Worm (Caenorhabditis elegans): ENCODE data around the gene F13A7.11.

F13A7.11 gene

ce11 chrV:16395131-16395530, at the start of gene F13A7.11:
Gene F13A7.11, minus strand, starts transcription at chrV:16395304.
- no peak for TF ChIP-seq unc-62 (GFP tag; optimal IDR thresholded peaks at IDR 0.05)

DNA sequence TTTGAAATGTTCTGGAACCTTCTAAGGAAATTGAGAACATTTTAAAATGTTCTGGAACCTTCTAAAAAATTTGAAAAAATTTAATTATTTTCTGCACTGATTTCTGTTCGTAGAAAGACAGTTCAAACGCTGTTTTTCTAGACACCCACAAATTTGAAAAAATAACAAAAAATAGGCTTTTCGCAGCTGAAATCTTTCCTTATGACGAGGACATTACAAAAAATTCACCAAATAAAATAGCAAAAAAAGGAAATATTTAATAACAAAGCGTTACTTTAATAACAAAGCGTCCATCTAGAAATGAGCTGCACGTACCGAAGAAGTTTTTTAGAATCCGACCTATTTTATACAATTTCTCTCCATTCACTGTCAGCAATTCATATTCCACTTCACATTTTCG, 48.5 kb upstream of the F13A7.11 start, which contains the start of gene srh-141:
Gene srh-141, plus strand, starts transcription at position 301 of the 400 bp plus-strand sequence.
- no peak for TF ChIP-seq unc-62 (GFP tag; optimal IDR thresholded peaks at IDR 0.05)

DNA sequence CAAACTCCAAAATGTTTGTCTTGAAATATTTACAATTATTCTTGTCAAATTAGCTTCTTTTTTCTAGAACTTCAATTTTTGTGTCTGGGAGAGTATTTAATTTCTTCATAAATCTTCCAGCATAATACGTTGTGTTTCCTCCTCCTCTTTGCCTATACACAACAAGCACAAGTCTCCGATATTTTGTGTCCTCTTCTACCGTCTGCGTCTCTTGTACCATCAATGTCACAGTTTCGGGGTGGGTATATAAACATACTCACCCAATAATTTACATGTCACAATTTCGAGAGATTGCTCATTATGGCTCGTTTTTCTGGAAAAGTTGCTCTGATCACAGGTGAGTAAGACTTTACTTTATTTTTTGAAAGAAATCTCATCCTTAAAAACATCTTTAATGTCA, 42.4 kb upstream of the F13A7.11 start, which contains the start of gene F26D2.15:
Gene F26D2.15, plus strand, starts transcription at position 301 of the 400 bp plus-strand sequence.
- TF ChIP-seq unc-62 (GFP tag; optimal IDR thresholded peaks at IDR 0.05), result no peak

DNA sequence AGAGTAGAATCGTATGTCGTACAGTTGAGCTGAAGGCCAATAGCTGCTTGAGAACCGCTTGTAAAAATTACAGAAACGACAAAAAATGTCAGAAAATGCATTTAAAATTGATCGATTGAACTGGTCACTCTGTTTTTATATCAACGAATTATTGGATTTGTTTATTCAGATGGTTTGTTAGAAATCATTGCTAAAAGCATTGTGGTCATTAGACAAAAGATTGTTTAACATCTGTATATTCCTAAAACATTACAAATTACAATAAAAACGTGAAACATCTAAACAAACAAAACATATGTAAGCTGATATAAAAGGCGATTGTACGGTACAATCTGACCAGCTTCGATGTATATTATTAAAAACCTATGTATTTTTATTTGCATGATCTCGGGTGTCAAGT, 40.4 kb upstream of the F13A7.11 start, which contains the start of the genes F26D2.13 and F26D2.14:
Gene F26D2.13, minus strand, starts transcription at position 101 of the 400 bp plus-strand sequence.
Gene F26D2.14, plus strand, starts transcription at position 346 of the 400 bp plus-strand sequence.
- TF ChIP-seq unc-62 (GFP tag; optimal IDR thresholded peaks at IDR 0.05), result no peak

DNA sequence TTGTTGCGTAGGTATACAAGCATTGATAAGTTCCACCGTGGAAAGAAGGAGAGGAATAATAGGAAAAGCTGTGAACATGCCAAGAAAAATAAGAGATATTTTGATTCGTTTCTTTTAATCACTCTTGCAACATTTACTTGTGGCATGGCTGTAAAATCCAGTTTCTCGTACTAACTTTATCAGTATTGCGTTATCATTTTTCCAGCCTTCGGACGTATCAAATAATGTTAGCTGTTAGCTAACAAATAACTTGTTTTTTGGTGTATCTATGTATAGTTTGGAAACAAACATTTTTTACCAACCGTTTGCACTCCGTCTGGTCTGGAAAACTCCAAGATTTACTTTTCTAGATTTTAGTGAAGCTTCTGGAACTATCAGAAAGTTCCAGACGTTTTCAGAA, 38.4 kb upstream of the F13A7.11 start, which contains the start of gene clec-234:
Gene clec-234, minus strand, starts transcription at position 101 of the 400 bp plus-strand sequence.
- TF ChIP-seq unc-62 (GFP tag; optimal IDR thresholded peaks at IDR 0.05), result no peak

DNA sequence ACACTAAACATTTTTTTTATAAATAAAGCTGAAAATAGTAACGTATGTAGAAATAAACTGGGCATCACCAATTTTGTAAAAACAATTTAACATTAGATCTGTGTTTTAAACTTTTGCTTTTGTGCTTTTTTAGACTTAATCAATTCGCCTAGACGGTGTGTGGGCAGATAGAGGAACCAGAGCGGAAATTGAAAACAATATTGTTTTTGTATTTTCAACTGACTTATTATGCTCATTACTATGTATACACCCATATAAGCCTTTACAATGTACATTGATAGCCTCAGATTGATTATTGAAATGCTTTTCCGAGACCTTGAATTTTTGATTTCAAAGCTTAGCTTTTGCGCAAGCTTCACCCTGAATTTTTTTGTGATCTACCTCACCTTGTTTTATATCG, 34.8 kb upstream of the F13A7.11 start, which contains the start of gene str-73:
Gene str-73, plus strand, starts transcription at position 301 of the 400 bp plus-strand sequence.
- no peak for TF ChIP-seq unc-62 (GFP tag; optimal IDR thresholded peaks at IDR 0.05)

- TF ChIP-seq unc-62 (GFP tag; optimal IDR thresholded peaks at IDR 0.05), result no peak
Measured at ce11 chrV:16429503-16429902, 34.4 kb upstream of the F13A7.11 start, which contains the start of gene F26D2.10. Gene F26D2.10, minus strand, starts transcription at chrV:16429603.

DNA sequence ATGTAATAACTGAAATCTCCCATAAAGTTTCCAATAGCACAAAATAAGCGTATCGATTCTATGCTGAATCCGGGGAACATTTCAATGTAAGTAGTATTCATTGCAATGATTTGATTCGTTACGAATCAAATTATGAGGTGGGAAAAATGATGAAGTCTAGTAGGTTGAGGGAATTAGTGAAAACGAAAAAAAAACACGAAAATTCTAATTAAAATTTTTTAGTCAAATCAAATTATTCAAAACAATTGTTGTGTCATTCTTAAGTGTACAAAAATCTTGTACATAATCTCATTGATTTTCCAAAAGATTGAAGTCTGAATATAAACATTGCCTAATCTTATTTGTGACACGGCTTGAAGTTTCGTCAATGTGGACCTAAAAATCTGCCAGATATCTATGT, 29.3 kb upstream of the F13A7.11 start, which contains the start of gene srw-29:
Gene srw-29, minus strand, starts transcription at position 101 of the 400 bp plus-strand sequence.
- no peak for TF ChIP-seq unc-62 (GFP tag; optimal IDR thresholded peaks at IDR 0.05)

ce11 chrV:16420696-16421095, 25.6 kb upstream of the F13A7.11 start, which contains the start of gene srw-48:
Gene srw-48, plus strand, starts transcription at chrV:16420996.
- no peak for TF ChIP-seq unc-62 (GFP tag; optimal IDR thresholded peaks at IDR 0.05)

DNA sequence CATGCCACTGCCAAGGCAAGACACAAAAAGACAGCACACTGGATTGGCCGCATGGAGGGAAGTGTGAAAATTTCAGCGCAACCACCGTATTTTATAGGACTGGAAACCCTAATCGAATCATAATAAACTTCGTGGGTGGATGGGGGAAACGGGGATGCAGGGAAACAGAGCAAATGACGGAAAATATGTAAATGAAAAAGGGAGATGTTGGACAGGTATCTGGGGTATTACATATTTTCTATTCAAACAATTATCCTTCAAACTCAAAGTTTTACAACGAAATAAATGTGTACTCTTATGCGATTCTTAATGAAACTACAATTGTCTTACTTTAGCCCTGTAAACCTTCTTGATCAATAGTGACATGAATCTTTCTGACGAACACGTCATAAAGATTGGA, 24.7 kb upstream of the F13A7.11 start, which contains the start of gene F26D2.16:
Gene F26D2.16, minus strand, starts transcription at position 101 of the 400 bp plus-strand sequence.
- TF ChIP-seq unc-62 (GFP tag; optimal IDR thresholded peaks at IDR 0.05), result no peak

ce11 chrV:16417014-16417413, 21.9 kb upstream of the F13A7.11 start, which contains the start of gene str-55:
Gene str-55, minus strand, starts transcription at chrV:16417114.
- no peak for TF ChIP-seq unc-62 (GFP tag; optimal IDR thresholded peaks at IDR 0.05)

- no peak for TF ChIP-seq unc-62 (GFP tag; optimal IDR thresholded peaks at IDR 0.05)
Measured at ce11 chrV:16410521-16410920, 15.4 kb upstream of the F13A7.11 start, which contains the start of gene srh-145. Gene srh-145, plus strand, starts transcription at chrV:16410713.

DNA sequence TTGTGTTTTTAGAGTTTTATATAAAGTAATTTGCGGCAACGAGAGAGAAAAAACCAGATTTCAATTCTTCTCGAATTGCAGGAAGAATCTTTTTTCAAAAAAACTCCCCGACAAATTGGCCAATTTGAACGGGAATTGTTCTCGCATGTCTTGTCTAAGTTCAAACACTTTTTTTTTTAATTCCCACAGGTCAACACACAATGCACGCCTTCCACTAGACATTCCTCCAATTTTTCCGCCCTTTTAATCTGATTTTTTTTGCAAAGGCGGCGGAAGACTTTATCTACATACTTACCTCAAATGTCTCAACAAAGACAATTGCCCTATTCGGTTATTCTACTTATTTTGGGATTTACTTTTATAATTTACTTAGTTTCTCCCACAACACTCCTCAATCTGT, 12.6 kb upstream of the F13A7.11 start, which contains the start of gene F26D2.3:
Gene F26D2.3, plus strand, starts transcription at position 301 of the 400 bp plus-strand sequence.
- no peak for TF ChIP-seq unc-62 (GFP tag; optimal IDR thresholded peaks at IDR 0.05)

- TF ChIP-seq unc-62 (GFP tag; optimal IDR thresholded peaks at IDR 0.05), result no peak
Measured at ce11 chrV:16406357-16406756, 11.3 kb upstream of the F13A7.11 start.

DNA sequence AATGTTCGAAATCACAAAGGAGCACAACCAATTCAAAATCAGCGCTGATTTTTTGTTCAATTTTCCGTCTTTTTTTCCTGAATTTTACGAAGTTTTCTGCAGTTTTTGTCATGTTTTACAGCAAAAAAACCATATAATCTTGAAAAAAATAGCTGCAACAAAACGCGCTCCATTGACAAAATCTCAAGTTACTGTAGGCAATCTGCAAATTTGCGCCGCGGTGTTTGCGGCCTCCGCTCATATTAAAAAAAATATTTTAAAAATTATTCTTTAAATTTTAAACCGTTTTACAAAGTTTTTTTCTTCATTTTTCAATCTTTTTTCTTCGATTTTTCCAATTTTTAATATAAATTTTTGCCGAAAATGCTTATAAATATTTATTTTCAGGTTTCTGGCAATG, 10.3 kb upstream of the F13A7.11 start:
- no peak for TF ChIP-seq unc-62 (GFP tag; optimal IDR thresholded peaks at IDR 0.05)

DNA sequence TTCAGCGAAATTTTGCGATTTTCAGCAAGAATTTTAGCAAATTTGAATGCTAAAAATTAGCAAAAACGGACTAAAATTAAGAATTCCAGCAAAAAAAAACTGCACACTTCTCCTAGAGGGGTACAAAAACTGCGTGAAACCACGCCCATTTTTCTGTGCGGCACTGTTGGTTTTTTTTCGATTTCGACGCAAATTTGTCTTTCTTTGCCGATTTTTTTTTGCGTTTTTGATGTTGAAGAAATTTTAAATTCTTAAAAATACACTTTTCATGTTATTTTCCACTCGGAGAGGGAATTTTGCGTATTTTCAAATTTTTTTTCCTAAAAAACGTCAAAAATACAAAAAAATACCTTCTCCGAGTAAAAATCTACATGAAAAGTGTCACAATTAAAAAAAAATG, 8.9 kb upstream of the F13A7.11 start, which contains the start of gene syp-1:
Gene syp-1, plus strand, starts transcription at position 301 of the 400 bp plus-strand sequence.
- TF ChIP-seq unc-62 (GFP tag; optimal IDR thresholded peaks at IDR 0.05), result no peak

DNA sequence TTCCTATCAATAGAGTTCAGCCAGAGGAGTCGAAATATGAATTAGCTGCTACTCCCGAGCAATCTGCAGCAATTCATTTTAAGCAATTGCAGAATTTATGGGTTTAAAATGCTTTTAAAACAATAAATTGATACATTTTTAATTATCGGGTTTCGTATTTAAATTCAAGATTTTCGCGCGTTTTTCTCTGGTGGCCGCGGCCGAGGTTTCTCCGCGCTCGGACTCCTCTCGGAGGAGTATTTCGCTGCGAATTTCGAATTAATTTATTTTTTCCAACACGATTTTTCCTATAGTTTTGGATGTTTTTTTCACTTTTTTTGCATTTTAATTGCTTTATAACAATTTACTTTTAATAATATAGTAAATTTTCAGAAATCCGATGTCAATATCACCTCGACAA, 6.4 kb upstream of the F13A7.11 start, which contains the start of gene F13A7.14:
Gene F13A7.14, plus strand, starts transcription at position 373 of the 400 bp plus-strand sequence.
- no peak for TF ChIP-seq unc-62 (GFP tag; optimal IDR thresholded peaks at IDR 0.05)
